Worm (Caenorhabditis elegans) whole organism, early embryonic: ENCODE data around the gene clec-61.

Experiments
- aly-1 ChIP-seq: sonication (generic microtip); optimal IDR thresholded peaks from 2 replicates; lab custom pipeline; 2016; ENCODE audit warnings: missing genetic modification characterization, missing compliant biosample characterization
- ama-1 ChIP-seq: fragments of 150-350 bp; optimal IDR thresholded peaks from 2 replicates; lab custom pipeline; 2014
- ets-7 ChIP-seq: sonication (generic microtip); optimal IDR thresholded peaks from 2 replicates; lab custom pipeline; 2016; ENCODE audit warnings: missing genotype, missing genetic modification characterization, missing compliant biosample characterization
- flt-1 ChIP-seq: fragments of 200-800 bp; sonication (Bioruptor generic); IDR thresholded peaks from 2 replicates; pipeline ENCODE4 v1.3.6; 2022; ENCODE audit warnings: missing genetic modification characterization, missing compliant biosample characterization
- hmg-4 ChIP-seq: fragments of 200-800 bp; sonication (Bioruptor generic); optimal IDR thresholded peaks from 2 replicates; lab custom pipeline; 2018; ENCODE audit warnings: mild to moderate bottlenecking, missing genetic modification characterization, missing compliant biosample characterization
- sea-1 ChIP-seq: fragments of 200-800 bp; sonication (Bioruptor generic); conservative IDR thresholded peaks from 2 replicates; pipeline ENCODE4 v1.3.6; 2022; ENCODE audit warnings: missing genetic modification characterization, missing compliant biosample characterization
- tra-4 ChIP-seq: sonication (generic microtip); optimal IDR thresholded peaks from 2 replicates; lab custom pipeline; 2017; ENCODE audit warnings: missing genetic modification characterization, missing compliant biosample characterization

ce11 chrII:10449707-10450106, 40.6 kb downstream of the clec-61 start, which contains the start of gene lin-56:
- TF ChIP-seq sea-1, result no peak
- TF ChIP-seq ama-1 (lab: Kevin White, UChicago), result no peak
- TF ChIP-seq ets-7, result no peak
- no peak for TF ChIP-seq aly-1 (tag; lab: Kevin White, UChicago)
- TF ChIP-seq hmg-4, result no peak
- TF ChIP-seq tra-4 (tag; lab: Kevin White, UChicago), result no peak
- no peak for TF ChIP-seq flt-1
